Fruit fly (Drosophila melanogaster): ENCODE data around the gene mRpL12.

- no peak for TF ChIP-seq rn (GFP tag; IDR thresholded peaks at IDR 0.05)
- no peak for TF ChIP-seq CG14655 (GFP tag; optimal IDR thresholded peaks at IDR 0.05)
- TF ChIP-seq Pif1B (GFP tag; optimal IDR thresholded peaks at IDR 0.05) = no peak
- peak; percentile 85 for TF ChIP-seq CG13204 (GFP tag; optimal IDR thresholded peaks at IDR 0.05)
- no peak for TF ChIP-seq Pif1A (GFP tag; optimal IDR thresholded peaks at IDR 0.05)
- TF ChIP-seq D1 (tag; optimal IDR thresholded peaks at IDR 0.05) = no peak
- no peak for TF ChIP-seq CG10348 (GFP tag; IDR thresholded peaks at IDR 0.05)
These were observed 40.5 kb downstream of the mRpL12 start for dm6 chr3L:8996899-8997685.

Measured in whole organism, pupa.